Worm (Caenorhabditis elegans) whole organism, L4 larva: ENCODE results near the gene F23F12.12.

Experiments used
- daf-16 ChIP-seq, 3 experiments: sonication (generic microtip); optimal IDR thresholded peaks; 2 replicates each; lab custom pipeline; 2016 to 2017; ENCODE audit warnings: missing genetic modification characterization in 3 of 3, missing genetic modification reagents in 3 of 3, mild to moderate bottlenecking in 2 of 3, missing compliant biosample characterization in 2 of 3, missing biosample characterization in 1 of 3, moderate library complexity in 1 of 3
- fos-1 ChIP-seq: fragments of 150-350 bp; optimal IDR thresholded peaks from 2 replicates; lab custom pipeline; 2014; ENCODE audit warnings: missing biosample characterization, missing genetic modification characterization
- hif-1 ChIP-seq, 2 experiments: sonication (generic microtip); optimal IDR thresholded peaks; 2 replicates each; lab custom pipeline; 2016 to 2017; ENCODE audit warnings: missing compliant biosample characterization in 2 of 2, missing genetic modification characterization in 2 of 2, missing genetic modification reagents in 2 of 2, missing genotype in 2 of 2, mild to moderate bottlenecking in 1 of 2
- pha-4 ChIP-seq, 2 experiments: fragments of 150-350 bp in 1 of 2; fragments of 200-800 bp in 1 of 2; sonication (Bioruptor generic) in 1 of 2; IDR thresholded peaks in 1 of 2; optimal IDR thresholded peaks in 1 of 2; 2 replicates each; pipeline versions ENCODE4 v1.3.6 to Lab custom; 2014 to 2022; ENCODE audit warnings: missing genetic modification characterization in 2 of 2, missing genetic modification reagents in 2 of 2, missing biosample characterization in 1 of 2, missing compliant biosample characterization in 1 of 2
- php-3 ChIP-seq: fragments of 200-800 bp; sonication (Bioruptor generic); IDR thresholded peaks from 2 replicates; pipeline ENCODE4 v1.3.6; 2022; ENCODE audit warnings: missing genetic modification reagents, missing genetic modification characterization, missing compliant biosample characterization

- TF ChIP-seq php-3 (GFP tag; lab: Robert Waterston, UW) (no peak), hif-1 (tag; optimal IDR thresholded peaks at IDR 0.05; lab: Kevin White, UChicago) (no peak), daf-16 (GFP tag; optimal IDR thresholded peaks at IDR 0.05; lab: Kevin White, UChicago) (no peak), daf-16 (tag; optimal IDR thresholded peaks at IDR 0.05; lab: Kevin White, UChicago) (no peak), pha-4 (GFP tag; IDR thresholded peaks at IDR 0.05; lab: Robert Waterston, UW) (no peak), pha-4 (tag; optimal IDR thresholded peaks at IDR 0.05; lab: Kevin White, UChicago) (no peak), fos-1 (tag; lab: Kevin White, UChicago) (no peak)
These were observed 44.3 kb upstream of the F23F12.12 start, which contains the start of gene dlc-1 for ce11 chrIII:6463679-6464078.
